Fruit fly (Drosophila melanogaster) whole organism, embryonic: ENCODE results near the gene CBP.

Experiments
- Awh ChIP-seq: fragments of 200-800 bp; sonication (Bioruptor generic); IDR thresholded peaks from 2 replicates; pipeline ENCODE4, ENCODE4 v1.3.6; 2022; ENCODE audit warnings: missing biosample characterization, missing genetic modification characterization
- BEAF-32 ChIP-seq: fragments of 200-800 bp; sonication (Bioruptor generic); optimal IDR thresholded peaks from 3 replicates; lab custom pipeline; 2017; ENCODE audit warnings: missing biosample characterization, missing genetic modification characterization, mild to moderate bottlenecking, moderate library complexity, missing genetic modification reagents
- BtbVII ChIP-seq: fragments of 200-800 bp; sonication (Bioruptor generic); optimal IDR thresholded peaks from 3 replicates; lab custom pipeline; 2017; ENCODE audit warnings: missing biosample characterization, mild to moderate bottlenecking, missing genetic modification characterization
- Bteb2 ChIP-seq: fragments of 200-800 bp; sonication (Bioruptor generic); optimal IDR thresholded peaks from 2 replicates; lab custom pipeline; 2016; ENCODE audit warnings: missing biosample characterization, missing genetic modification characterization
- CG10959 ChIP-seq: fragments of 200-800 bp; sonication (Bioruptor generic); IDR thresholded peaks from 2 replicates; pipeline ENCODE4 v1.3.6; 2022; ENCODE audit warnings: missing biosample characterization, missing genetic modification characterization
- CG12942 ChIP-seq: fragments of 200-800 bp; sonication (Bioruptor generic); optimal IDR thresholded peaks from 3 replicates; lab custom pipeline; 2016; ENCODE audit warnings: missing biosample characterization, missing genetic modification characterization
- CG13775 ChIP-seq: fragments of 200-800 bp; sonication (Bioruptor generic); optimal IDR thresholded peaks from 3 replicates; lab custom pipeline; 2017; ENCODE audit warnings: missing biosample characterization, mild to moderate bottlenecking, missing genetic modification characterization
- CG13894 ChIP-seq: fragments of 200-800 bp; sonication (Bioruptor generic); optimal IDR thresholded peaks from 3 replicates; lab custom pipeline; 2018; ENCODE audit warnings: missing biosample characterization, mild to moderate bottlenecking, missing genetic modification characterization, moderate library complexity
- CG17361 ChIP-seq: fragments of 200-800 bp; sonication (Bioruptor generic); IDR thresholded peaks from 3 replicates; pipeline ENCODE4 v1.3.6; 2022; ENCODE audit warnings: missing biosample characterization, missing genetic modification characterization
- CG1792 ChIP-seq: fragments of 200-800 bp; sonication (Bioruptor generic); optimal IDR thresholded peaks from 2 replicates; lab custom pipeline; 2016; ENCODE audit warnings: missing biosample characterization, missing genetic modification characterization
- CG2129 ChIP-seq: fragments of 200-800 bp; sonication (Bioruptor generic); IDR thresholded peaks from 2 replicates; pipeline ENCODE4 v1.3.6; 2022; ENCODE audit warnings: missing biosample characterization, missing genetic modification characterization; ENCODE audit not compliant: partially characterized antibody
- CG2202 ChIP-seq: fragments of 200-800 bp; sonication (Bioruptor generic); optimal IDR thresholded peaks from 2 replicates; lab custom pipeline; 2018; ENCODE audit warnings: missing biosample characterization, mild to moderate bottlenecking, missing genetic modification characterization
- CG2678 ChIP-seq: fragments of 200-800 bp; sonication (Bioruptor generic); optimal IDR thresholded peaks from 3 replicates; lab custom pipeline; 2019; ENCODE audit warnings: missing biosample characterization, mild to moderate bottlenecking, missing genetic modification characterization, moderate library complexity
- CG3163 ChIP-seq: fragments of 200-800 bp; sonication (Bioruptor generic); optimal IDR thresholded peaks from 3 replicates; lab custom pipeline; 2016; ENCODE audit warnings: missing biosample characterization, missing genetic modification characterization
- CG32767 ChIP-seq: fragments of 200-800 bp; sonication (Bioruptor generic); IDR thresholded peaks from 2 replicates; pipeline ENCODE4 v1.3.6; 2022; ENCODE audit warnings: missing biosample characterization, missing genetic modification characterization
- CG34224 ChIP-seq: fragments of 200-800 bp; sonication (Bioruptor generic); IDR thresholded peaks from 3 replicates; pipeline ENCODE4 v1.3.6; 2022; ENCODE audit warnings: missing biosample characterization, missing genetic modification characterization; ENCODE audit not compliant: partially characterized antibody
- CG4404 ChIP-seq: fragments of 200-800 bp; sonication (Bioruptor generic); IDR thresholded peaks from 2 replicates; pipeline ENCODE4 v1.3.6; 2022; ENCODE audit warnings: missing biosample characterization, missing genetic modification characterization
- CG4730 ChIP-seq: fragments of 200-800 bp; sonication (Bioruptor generic); IDR thresholded peaks from 2 replicates; pipeline ENCODE4 v1.3.6; 2022; ENCODE audit warnings: missing biosample characterization, missing genetic modification characterization
- CG6272 ChIP-seq: fragments of 200-800 bp; sonication (Bioruptor generic); IDR thresholded peaks from 2 replicates; pipeline ENCODE4 v1.3.6; 2022; ENCODE audit warnings: missing biosample characterization, missing genetic modification characterization
- CG7786 ChIP-seq: fragments of 200-800 bp; sonication (Bioruptor generic); optimal IDR thresholded peaks from 2 replicates; lab custom pipeline; 2016; ENCODE audit warnings: missing biosample characterization, missing genetic modification characterization
- CG7928 ChIP-seq: fragments of 200-800 bp; sonication (Bioruptor generic); optimal IDR thresholded peaks from 2 replicates; lab custom pipeline; 2017; ENCODE audit warnings: missing biosample characterization, mild to moderate bottlenecking, missing genetic modification characterization
- Dek ChIP-seq: fragments of 200-800 bp; sonication (Bioruptor generic); optimal IDR thresholded peaks from 3 replicates; lab custom pipeline; 2019; ENCODE audit warnings: missing biosample characterization, mild to moderate bottlenecking, missing genetic modification characterization, moderate library complexity
- H15 ChIP-seq: fragments of 200-800 bp; sonication (Bioruptor generic); IDR thresholded peaks from 3 replicates; pipeline ENCODE4 v1.3.6; 2022; ENCODE audit warnings: missing biosample characterization, missing genetic modification characterization
- Hmr ChIP-seq: fragments of 200-800 bp; sonication (Bioruptor generic); optimal IDR thresholded peaks from 3 replicates; lab custom pipeline; 2017; ENCODE audit warnings: mild to moderate bottlenecking, missing biosample characterization, missing genetic modification reagents, missing genetic modification characterization
- Lhr ChIP-seq: fragments of 200-800 bp; sonication (Bioruptor generic); optimal IDR thresholded peaks from 3 replicates; lab custom pipeline; 2017; ENCODE audit warnings: mild to moderate bottlenecking, missing biosample characterization, missing genetic modification reagents, missing genetic modification characterization
- MTF-1 ChIP-seq: fragments of 200-800 bp; sonication (Bioruptor generic); optimal IDR thresholded peaks from 2 replicates; lab custom pipeline; 2018; ENCODE audit warnings: missing biosample characterization, mild to moderate bottlenecking, missing genetic modification characterization, borderline replicate concordance
- NFAT ChIP-seq: fragments of 200-800 bp; sonication (Bioruptor generic); IDR thresholded peaks from 2 replicates; pipeline ENCODE4 v1.3.6; 2022; ENCODE audit warnings: missing biosample characterization, missing genetic modification characterization
- Neu2 ChIP-seq: fragments of 200-800 bp; sonication (Bioruptor generic); optimal IDR thresholded peaks from 3 replicates; lab custom pipeline; 2016; ENCODE audit warnings: missing biosample characterization, missing genetic modification characterization, borderline replicate concordance
- Nf-YB ChIP-seq: fragments of 200-800 bp; sonication (Bioruptor generic); optimal IDR thresholded peaks from 3 replicates; lab custom pipeline; 2019; ENCODE audit warnings: missing biosample characterization, mild to moderate bottlenecking, missing genetic modification characterization, moderate library complexity
- Oli ChIP-seq: fragments of 200-800 bp; sonication (Bioruptor generic); optimal IDR thresholded peaks from 2 replicates; lab custom pipeline; 2018; ENCODE audit warnings: missing biosample characterization, mild to moderate bottlenecking, missing genetic modification characterization, moderate library complexity
- Poxn ChIP-seq: fragments of 200-800 bp; sonication (Bioruptor generic); IDR thresholded peaks from 2 replicates; pipeline ENCODE4 v1.3.6; 2022; ENCODE audit warnings: missing biosample characterization, missing genetic modification characterization
- Ravus ChIP-seq: fragments of 200-800 bp; sonication (Bioruptor generic); IDR thresholded peaks from 2 replicates; pipeline ENCODE4 v1.3.6; 2022; ENCODE audit warnings: missing biosample characterization, missing genetic modification characterization
- Sry-δ ChIP-seq: fragments of 200-800 bp; sonication (Bioruptor generic); optimal IDR thresholded peaks from 2 replicates; lab custom pipeline; 2016; ENCODE audit warnings: missing biosample characterization, missing genetic modification characterization
- Stat92E ChIP-seq, 3 experiments: fragments of >200 bp in 2 of 3; fragments of 200-800 bp in 1 of 3; sonication (Bioruptor generic) in 1 of 3; optimal IDR thresholded peaks; 2 replicates each; lab custom pipeline; 2017 to 2019; ENCODE audit warnings: missing biosample characterization in 3 of 3, missing genetic modification characterization in 3 of 3, mild to moderate bottlenecking in 1 of 3, moderate library complexity in 1 of 3
- Tbp ChIP-seq: fragments of >200 bp; optimal IDR thresholded peaks from 2 replicates; lab custom pipeline; 2018; ENCODE audit warnings: missing biosample characterization, missing genetic modification characterization
- ap ChIP-seq: fragments of 200-800 bp; sonication (Bioruptor generic); IDR thresholded peaks from 2 replicates; pipeline ENCODE4 v1.3.6; 2022; ENCODE audit warnings: missing biosample characterization, missing genetic modification characterization
- chm ChIP-seq: fragments of 200-800 bp; sonication (Bioruptor generic); IDR thresholded peaks from 2 replicates; pipeline ENCODE4 v1.3.6; 2022; ENCODE audit warnings: missing biosample characterization, missing genetic modification characterization
- dimm ChIP-seq: fragments of 200-800 bp; sonication (Bioruptor generic); IDR thresholded peaks from 2 replicates; pipeline ENCODE4 v1.3.6; 2022; ENCODE audit warnings: missing biosample characterization, missing genetic modification characterization
- disco-r ChIP-seq: fragments of 200-800 bp; sonication (Bioruptor generic); optimal IDR thresholded peaks from 2 replicates; lab custom pipeline; 2016; ENCODE audit warnings: missing biosample characterization, missing genetic modification characterization
- dm ChIP-seq: fragments of 200-800 bp; sonication (Bioruptor generic); optimal IDR thresholded peaks from 3 replicates; lab custom pipeline; 2016; ENCODE audit warnings: missing biosample characterization, missing genetic modification characterization
- gfzf ChIP-seq: fragments of 200-800 bp; sonication (Bioruptor generic); optimal IDR thresholded peaks from 2 replicates; lab custom pipeline; 2016; ENCODE audit warnings: missing biosample characterization, mild to moderate bottlenecking, missing genetic modification characterization, moderate library complexity
- luna ChIP-seq: fragments of 200-800 bp; sonication (Bioruptor generic); optimal IDR thresholded peaks from 2 replicates; lab custom pipeline; 2016; ENCODE audit warnings: missing biosample characterization, missing genetic modification characterization
- pzg ChIP-seq: fragments of 200-800 bp; sonication (Bioruptor generic); optimal IDR thresholded peaks from 3 replicates; lab custom pipeline; 2018; ENCODE audit warnings: missing biosample characterization, mild to moderate bottlenecking, missing genetic modification characterization, moderate library complexity
- sima ChIP-seq: fragments of 200-800 bp; sonication (Bioruptor generic); optimal IDR thresholded peaks from 2 replicates; lab custom pipeline; 2016; ENCODE audit warnings: missing biosample characterization, missing genetic modification characterization
- sisA ChIP-seq: fragments of 200-800 bp; sonication (Bioruptor generic); IDR thresholded peaks from 2 replicates; pipeline ENCODE4 v1.3.6; 2022; ENCODE audit warnings: missing biosample characterization, missing genetic modification characterization
- slou ChIP-seq: fragments of 200-800 bp; sonication (Bioruptor generic); optimal IDR thresholded peaks from 3 replicates; lab custom pipeline; 2016; ENCODE audit warnings: missing biosample characterization, missing genetic modification characterization
- so ChIP-seq: fragments of 200-800 bp; sonication (Bioruptor generic); IDR thresholded peaks from 3 replicates; pipeline ENCODE4 v1.3.6; 2022; ENCODE audit warnings: missing biosample characterization, missing genetic modification characterization
- ssp ChIP-seq: fragments of 200-800 bp; sonication (Bioruptor generic); IDR thresholded peaks from 2 replicates; pipeline ENCODE4 v1.3.6; 2022; ENCODE audit warnings: missing biosample characterization, missing genetic modification characterization
- trem ChIP-seq: fragments of 200-800 bp; optimal IDR thresholded peaks from 3 replicates; lab custom pipeline; 2019; ENCODE audit warnings: missing biosample characterization, mild to moderate bottlenecking, missing genetic modification characterization, moderate library complexity
- z ChIP-seq: fragments of 200-800 bp; sonication (Bioruptor generic); IDR thresholded peaks from 3 replicates; pipeline ENCODE4 v1.3.6; 2022; ENCODE audit warnings: missing biosample characterization, missing genetic modification characterization
- zf30C ChIP-seq: fragments of 200-800 bp; sonication (Bioruptor generic); optimal IDR thresholded peaks from 3 replicates; lab custom pipeline; 2018; ENCODE audit warnings: missing biosample characterization, mild to moderate bottlenecking, missing genetic modification characterization

Gene CBP

dm6 chrX:7332493-7332892, 4.7 kb upstream of the CBP start (continued):
- TF ChIP-seq slou (GFP tag; lab: Kevin White, UChicago): no peak
- no peak for TF ChIP-seq pzg (GFP tag; lab: Kevin White, UChicago)
- peak; percentile 52 for TF ChIP-seq Dek
- TF ChIP-seq CG10959 (GFP tag; lab: Robert Waterston, UW): no peak
- peak; percentile 64 for TF ChIP-seq Bteb2 (GFP tag; lab: Kevin White, UChicago)
- TF ChIP-seq Awh (GFP tag; lab: Robert Waterston, UW): no peak
- peak; percentile 54 for TF ChIP-seq zf30C (GFP tag; lab: Kevin White, UChicago)
- TF ChIP-seq CG13894 (tag; lab: Kevin White, UChicago): peak; percentile 55
- TF ChIP-seq CG7928 (GFP tag; lab: Kevin White, UChicago): no peak
- TF ChIP-seq z (GFP tag; lab: Robert Waterston, UW): no peak
- TF ChIP-seq Sry-δ: peak; percentile 32
- no peak for TF ChIP-seq Tbp (GFP tag; lab: Kevin White, UChicago)
- TF ChIP-seq so (GFP tag; lab: Robert Waterston, UW): peak; percentile 71; the same call in 2 of the 3 replicates
- peak; percentile 74 for TF ChIP-seq CG2678
- TF ChIP-seq dm: peak; percentile 43
- no peak for TF ChIP-seq BEAF-32 (GFP tag; lab: Kevin White, UChicago)
- TF ChIP-seq Lhr (GFP tag; lab: Kevin White, UChicago): no peak
- TF ChIP-seq CG4730: peak; percentile 61
- no peak for TF ChIP-seq CG2129 (GFP tag; lab: Robert Waterston, UW)
- TF ChIP-seq CG34224 (GFP tag; lab: Robert Waterston, UW): no peak
- TF ChIP-seq Hmr (GFP tag; lab: Kevin White, UChicago): peak; percentile 74
- peak; percentile 63 for TF ChIP-seq NFAT (GFP tag; lab: Robert Waterston, UW)
- peak; percentile 62 for TF ChIP-seq Nf-YB
- TF ChIP-seq CG3163 (GFP tag; lab: Kevin White, UChicago): peak; percentile 35
- TF ChIP-seq CG13775 (GFP tag; lab: Kevin White, UChicago): peak; percentile 33
- peak; percentile 35 for TF ChIP-seq CG1792 (GFP tag; lab: Kevin White, UChicago)
- TF ChIP-seq BtbVII (GFP tag; lab: Kevin White, UChicago): peak; percentile 63
- no peak for TF ChIP-seq H15 (GFP tag; lab: Robert Waterston, UW)
- TF ChIP-seq ssp: peak; percentile 28; the same call in 1 of the 2 replicates
- 0 out of 2 replicates have a peak, but pooled peaks have one; percentile 47 for TF ChIP-seq sisA
- no peak for TF ChIP-seq Neu2 (GFP tag; lab: Kevin White, UChicago)
- peak; percentile 64; the same call in 1 of the 2 replicates for TF ChIP-seq chm (GFP tag; lab: Robert Waterston, UW)
- no peak for TF ChIP-seq CG2202 (tag; lab: Kevin White, UChicago)
- TF ChIP-seq Stat92E (GFP tag; optimal IDR thresholded peaks at IDR 0.05; lab: Kevin White, UChicago): no peak
- peak; percentile 18 for TF ChIP-seq sima (GFP tag; lab: Kevin White, UChicago)
- no peak for TF ChIP-seq CG4404 (GFP tag; lab: Robert Waterston, UW)
- no peak for TF ChIP-seq CG6272 (GFP tag; lab: Robert Waterston, UW)
- no peak for TF ChIP-seq MTF-1 (GFP tag; lab: Kevin White, UChicago)
- TF ChIP-seq trem (tag; lab: Kevin White, UChicago): no peak
- TF ChIP-seq ap (GFP tag; lab: Robert Waterston, UW): 0 out of 2 replicates have a peak, but pooled peaks have one; percentile 7
- peak; percentile 68 for TF ChIP-seq disco-r (GFP tag; lab: Kevin White, UChicago)
- TF ChIP-seq luna: peak; percentile 60
- TF ChIP-seq CG12942 (GFP tag; lab: Kevin White, UChicago): peak; percentile 31
- TF ChIP-seq gfzf (GFP tag; lab: Kevin White, UChicago): no peak
- TF ChIP-seq CG32767: no peak; the same call in 1 of the 2 replicates
- 0 out of 2 replicates have a peak, but pooled peaks have one; percentile 14 for TF ChIP-seq Ravus (GFP tag; lab: Robert Waterston, UW)
- peak; percentile 64 for TF ChIP-seq Oli (tag; lab: Kevin White, UChicago)
- peak; percentile 73 for TF ChIP-seq CG7786
- no peak for TF ChIP-seq dimm (GFP tag; lab: Robert Waterston, UW)
- peak; percentile 21; the same call in 1 of the 2 replicates for TF ChIP-seq Poxn
- 0 out of 3 replicates have a peak, but pooled peaks have one; percentile 14 for TF ChIP-seq CG17361 (GFP tag; lab: Robert Waterston, UW)
